Fruit fly (Drosophila melanogaster): ENCODE data around the gene CG10553.

DNA sequence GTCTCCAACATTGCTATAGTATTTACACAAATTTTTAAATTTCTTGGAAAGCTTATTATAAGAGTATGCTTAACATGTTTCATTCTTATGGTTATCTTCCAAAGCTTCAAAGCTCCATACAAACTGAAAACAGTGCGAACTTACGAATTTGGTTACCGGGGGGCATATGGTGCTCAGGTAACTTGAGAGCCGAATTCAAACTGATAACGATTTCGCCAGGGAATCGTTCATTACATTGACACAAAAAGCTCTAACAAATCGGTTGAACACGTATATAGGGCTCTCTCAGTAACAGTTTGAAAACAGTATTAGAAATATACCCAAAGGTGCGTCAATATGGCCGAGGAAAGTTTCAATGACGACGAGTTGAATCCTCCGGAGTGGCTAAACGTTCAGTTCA is 17.3 kb downstream of the CG10553 start, which contains the start of gene CG13659:
- TF ChIP-seq ey (GFP tag; optimal IDR thresholded peaks at IDR 0.05) = no peak
- TF ChIP-seq foxo (GFP tag; optimal IDR thresholded peaks at IDR 0.05) = no peak
- TF ChIP-seq Rel (GFP tag; optimal IDR thresholded peaks at IDR 0.05) = no peak
- no peak for TF ChIP-seq Rel (tag; optimal IDR thresholded peaks at IDR 0.05)
- no peak for TF ChIP-seq lola (GFP tag; optimal IDR thresholded peaks at IDR 0.05)
- TF ChIP-seq h (GFP tag; optimal IDR thresholded peaks at IDR 0.05) = no peak
- no peak for TF ChIP-seq br (GFP tag; optimal IDR thresholded peaks at IDR 0.05)

Measured in whole organism, wandering third instar larva.